Fruit fly (Drosophila melanogaster) S2 (cell line): ENCODE measurements around the gene st.

ENCODE experiments used
- CG8478 ChIP-seq: fragments of >200 bp; optimal IDR thresholded peaks from 2 replicates; lab custom pipeline; 2018
- CTCF ChIP-seq, 2 experiments: fragments of >200 bp; optimal IDR thresholded peaks; 2 replicates each; lab custom pipeline; 2018

- TF ChIP-seq CTCF (optimal IDR thresholded peaks at IDR 0.05; lab: Kevin White, UChicago) (no peak), CG8478 (no peak)
Observed at dm6 chr3L:16488483-16489258, 8.8 kb upstream of the st start.
